Fruit fly (Drosophila melanogaster) S2 (cell line): Measurements from ENCODE around the gene CG13117.

Source experiments
- CG8478 ChIP-seq: fragments of >200 bp; optimal IDR thresholded peaks from 2 replicates; lab custom pipeline; 2018
- CTCF ChIP-seq, 2 experiments: fragments of >200 bp; optimal IDR thresholded peaks; 2 replicates each; lab custom pipeline; 2018

DNA sequence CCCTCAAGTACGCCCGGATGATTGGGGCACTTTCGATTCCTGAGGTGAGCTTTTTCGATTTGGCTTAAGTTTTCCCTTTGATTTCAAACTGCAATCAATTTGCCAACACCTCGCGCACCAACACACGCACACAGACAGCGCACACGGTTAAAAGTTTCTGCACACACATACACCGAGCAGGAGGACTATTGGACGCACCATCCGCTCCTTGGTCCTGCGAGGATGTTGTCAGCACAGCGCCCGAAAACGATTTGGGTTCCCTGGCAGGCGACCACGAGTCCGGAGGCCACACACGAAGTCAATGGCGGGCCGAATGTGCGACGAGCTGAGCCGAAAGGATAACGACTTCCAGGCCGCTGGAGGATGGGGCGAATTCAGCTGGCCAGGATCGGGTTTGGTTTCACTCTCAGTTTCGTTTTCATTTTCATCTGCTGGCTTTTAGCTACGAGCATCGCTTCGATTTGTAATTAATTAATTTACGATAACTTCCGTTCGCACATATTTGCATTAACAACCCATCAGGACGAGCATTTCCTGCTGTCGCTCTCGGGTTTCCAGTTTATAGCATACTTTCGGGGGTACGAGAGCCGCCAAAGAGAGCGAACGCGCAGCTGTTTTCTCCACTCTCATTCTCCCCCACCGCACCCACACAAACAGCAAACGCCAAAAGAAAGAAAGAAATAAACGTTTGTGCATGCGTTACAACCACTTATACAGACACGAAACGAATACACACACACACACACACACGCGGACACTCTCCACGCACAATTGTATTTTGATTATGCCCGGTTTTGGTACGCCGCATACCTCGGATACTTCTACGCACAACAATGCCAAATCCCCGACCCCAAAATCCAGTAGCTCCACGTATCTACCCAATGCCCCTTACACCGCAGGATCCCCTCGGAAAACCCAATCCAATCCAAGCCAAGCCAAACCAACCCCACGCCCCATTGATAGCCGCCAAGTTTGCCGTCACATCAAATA, 10.1 kb downstream of the CG13117 start, which contains the start of gene Nckx30C:
- TF ChIP-seq CTCF (optimal IDR thresholded peaks at IDR 0.05; lab: Kevin White, UChicago) (no peak), CG8478 (lab: Kevin White, UChicago) (no peak)
